Worm (Caenorhabditis elegans): ENCODE results near the gene T05H10.8.
A peak's percentile ranks its signal among the peaks of the same experiment; 100 is the strongest.

T05H10.8 gene

ce11 chrII:8106921-8107695, 48.2 kb downstream of the T05H10.8 start, which contains the start of the genes chst-1 and C41C4.9:
Gene chst-1 (minus strand): TSS chrII:8106971.
Gene C41C4.9 (plus strand): TSS chrII:8107645.
- TF ChIP-seq ama-1 (optimal IDR thresholded peaks at IDR 0.05) (no peak), ets-7 (tag; optimal IDR thresholded peaks at IDR 0.05) (peak; percentile 92), F13C5.2 (tag; optimal IDR thresholded peaks at IDR 0.05) (peak; percentile 92), tbx-11 (GFP tag; IDR thresholded peaks at IDR 0.05) (peak; percentile 95), B0310.2 (tag; optimal IDR thresholded peaks at IDR 0.05) (peak; percentile 92), hmbx-1 (tag; optimal IDR thresholded peaks at IDR 0.05) (peak; percentile 79), ceh-13 (GFP tag; optimal IDR thresholded peaks at IDR 0.05) (peak; percentile 91), aly-1 (tag; optimal IDR thresholded peaks at IDR 0.05) (peak; percentile 94), sea-1 (GFP tag; conservative IDR thresholded peaks at IDR 0.05) (peak; percentile 96), flt-1 (GFP tag; IDR thresholded peaks at IDR 0.05) (peak; percentile 96), scrt-1 (GFP tag; IDR thresholded peaks at IDR 0.05) (peak; percentile 94), pes-1 (GFP tag; IDR thresholded peaks at IDR 0.05) (no peak; the same call in 1 of the 2 replicates), ceh-36 (tag; optimal IDR thresholded peaks at IDR 0.05) (peak; percentile 94), tbx-37 (GFP tag; conservative IDR thresholded peaks at IDR 0.05) (peak; percentile 90), hmg-4 (GFP tag; optimal IDR thresholded peaks at IDR 0.05) (peak; percentile 98), hnd-1 (tag; optimal IDR thresholded peaks at IDR 0.05) (peak; percentile 88), tra-4 (tag; optimal IDR thresholded peaks at IDR 0.05) (peak; percentile 80)
